Worm (Caenorhabditis elegans): ENCODE results near the gene dpf-4.

Gene dpf-4

ce11 chrIII:5835163-5835871 is 23.8 kb upstream of the dpf-4 start:
- peak in 1 of 2 experiments; percentile 63 for TF ChIP-seq lin-35 (GFP tag; optimal IDR thresholded peaks at IDR 0.05)
- peak; percentile 41 for TF ChIP-seq nhr-20 (tag; optimal IDR thresholded peaks at IDR 0.05)
- TF ChIP-seq nhr-85 (tag): peak; percentile 72
- TF ChIP-seq blmp-1 (tag; optimal IDR thresholded peaks at IDR 0.05): peak; percentile 74
- TF ChIP-seq lin-39 (tag; optimal IDR thresholded peaks at IDR 0.05): no peak
- TF ChIP-seq lsy-2 (tag; optimal IDR thresholded peaks at IDR 0.05): peak in 1 of 2 experiments; percentile 41
- TF ChIP-seq egl-27 (tag; optimal IDR thresholded peaks at IDR 0.05): no peak
- TF ChIP-seq ceh-63 (GFP tag; optimal IDR thresholded peaks at IDR 0.05): no peak
- TF ChIP-seq nhr-71 (tag; optimal IDR thresholded peaks at IDR 0.05): peak; percentile 31
- TF ChIP-seq unc-130 (tag; optimal IDR thresholded peaks at IDR 0.05): peak; percentile 39
- TF ChIP-seq tbx-2 (tag; optimal IDR thresholded peaks at IDR 0.05): no peak
- peak in 1 of 2 experiments; percentile 9 for TF ChIP-seq mdl-1 (tag; optimal IDR thresholded peaks at IDR 0.05)
- no peak for TF ChIP-seq fkh-10 (GFP tag; optimal IDR thresholded peaks at IDR 0.05)
- TF ChIP-seq ceh-8 (GFP tag; optimal IDR thresholded peaks at IDR 0.05): no peak
- TF ChIP-seq sptf-1 (tag; optimal IDR thresholded peaks at IDR 0.05): no peak
- peak; percentile 11 for TF ChIP-seq nhr-47 (tag; optimal IDR thresholded peaks at IDR 0.05)
- TF ChIP-seq vab-15 (tag; optimal IDR thresholded peaks at IDR 0.05): peak; percentile 18
- peak; percentile 47 for TF ChIP-seq lin-14 (GFP tag; optimal IDR thresholded peaks at IDR 0.05)
- no peak for TF ChIP-seq efl-1 (optimal IDR thresholded peaks at IDR 0.05)
- peak in 1 of 2 experiments; percentile 67 for TF ChIP-seq efl-1 (GFP tag; optimal IDR thresholded peaks at IDR 0.05 in 1 of 2)
- TF ChIP-seq alr-1 (tag; optimal IDR thresholded peaks at IDR 0.05; ENCODE audit: borderline replicate concordance): no peak
- peak; percentile 45 for TF ChIP-seq nhr-90 (tag; optimal IDR thresholded peaks at IDR 0.05; ENCODE audit: poor library complexity)
- TF ChIP-seq snu-23 (GFP tag; optimal IDR thresholded peaks at IDR 0.05): peak; percentile 44
- TF ChIP-seq grh-1 (GFP tag; IDR thresholded peaks at IDR 0.05): no peak
- peak; percentile 13 for TF ChIP-seq swsn-7 (tag; optimal IDR thresholded peaks at IDR 0.05)
- TF ChIP-seq elt-2 (tag; optimal IDR thresholded peaks at IDR 0.05): peak; percentile 67
- no peak for TF ChIP-seq dpl-1 (GFP tag; optimal IDR thresholded peaks at IDR 0.05)
- TF ChIP-seq nhr-19 (GFP tag; conservative IDR thresholded peaks at IDR 0.05): no peak
- no peak for TF ChIP-seq sup-37 (GFP tag; optimal IDR thresholded peaks at IDR 0.05)
- peak in 5 of 6 experiments; percentile 71 to 99 (median 83) for TF ChIP-seq elt-3 (tag; optimal IDR thresholded peaks at IDR 0.05)
- peak; percentile 58 for TF ChIP-seq rnt-1 (tag; optimal IDR thresholded peaks at IDR 0.05)

ce11 chrIII:5836261-5836660 is 22.8 kb upstream of the dpf-4 start:
- TF ChIP-seq vab-15 (tag; optimal IDR thresholded peaks at IDR 0.05): no peak
- no peak for TF ChIP-seq hlh-4 (tag; optimal IDR thresholded peaks at IDR 0.05)
- peak in 1 of 3 experiments; percentile 8 for TF ChIP-seq ceh-82 (tag; optimal IDR thresholded peaks at IDR 0.05)
- TF ChIP-seq sox-4 (tag; optimal IDR thresholded peaks at IDR 0.05): no peak
- TF ChIP-seq nhr-237 (tag; optimal IDR thresholded peaks at IDR 0.05): no peak
- no peak for TF ChIP-seq C34B4.2 (tag; optimal IDR thresholded peaks at IDR 0.05)
- TF ChIP-seq ztf-4 (tag; optimal IDR thresholded peaks at IDR 0.05): no peak
- no peak for TF ChIP-seq zip-4 (GFP tag; optimal IDR thresholded peaks at IDR 0.05)
- TF ChIP-seq F16B12.6 (tag; optimal IDR thresholded peaks at IDR 0.05): no peak
- no peak for TF ChIP-seq hpl-2 (GFP tag; optimal IDR thresholded peaks at IDR 0.05)
- no peak for TF ChIP-seq efl-1 (optimal IDR thresholded peaks at IDR 0.05)
- TF ChIP-seq efl-1 (GFP tag; optimal IDR thresholded peaks at IDR 0.05 in 1 of 2): peak in 1 of 2 experiments; percentile 89
- TF ChIP-seq nhr-84 (tag; optimal IDR thresholded peaks at IDR 0.05): no peak
- no peak for TF ChIP-seq nhr-90 (tag; optimal IDR thresholded peaks at IDR 0.05; ENCODE audit: poor library complexity)
- peak; percentile 38 for TF ChIP-seq nhr-71 (tag; optimal IDR thresholded peaks at IDR 0.05)
- no peak for TF ChIP-seq sup-37 (GFP tag; optimal IDR thresholded peaks at IDR 0.05)
- TF ChIP-seq nhr-20 (tag; optimal IDR thresholded peaks at IDR 0.05): peak; percentile 16
- TF ChIP-seq Y116A8C.19 (tag; optimal IDR thresholded peaks at IDR 0.05; ENCODE audit: borderline replicate concordance): no peak
- TF ChIP-seq blmp-1 (tag; optimal IDR thresholded peaks at IDR 0.05): no peak
- TF ChIP-seq efl-3 (GFP tag; optimal IDR thresholded peaks at IDR 0.05): no peak
- no peak for TF ChIP-seq lsy-2 (tag; optimal IDR thresholded peaks at IDR 0.05)
- peak; percentile 38 for TF ChIP-seq ama-1 (optimal IDR thresholded peaks at IDR 0.05)
- TF ChIP-seq ceh-63 (GFP tag; optimal IDR thresholded peaks at IDR 0.05): no peak
- no peak for TF ChIP-seq jun-1 (tag; optimal IDR thresholded peaks at IDR 0.05)
- no peak for TF ChIP-seq isw-1 (GFP tag; IDR thresholded peaks at IDR 0.05)
- no peak for TF ChIP-seq ceh-90 (tag; optimal IDR thresholded peaks at IDR 0.05)
- TF ChIP-seq nhr-11 (tag; optimal IDR thresholded peaks at IDR 0.05): no peak
- TF ChIP-seq lin-14 (GFP tag; optimal IDR thresholded peaks at IDR 0.05): peak; percentile 55
- TF ChIP-seq sptf-1 (tag; optimal IDR thresholded peaks at IDR 0.05): no peak
- no peak for TF ChIP-seq lir-3 (tag; optimal IDR thresholded peaks at IDR 0.05; ENCODE audit: poor library complexity)
- peak; percentile 80 for TF ChIP-seq nhr-85 (tag)

Data from whole organism, L1 larva.